Worm (Caenorhabditis elegans) whole organism, L3 larva: ENCODE data around the gene ufd-2.

Source experiments
- lin-15B ChIP-seq: fragments of 150-350 bp; optimal IDR thresholded peaks from 2 replicates; lab custom pipeline; 2014; ENCODE audit warnings: missing biosample characterization, missing genetic modification characterization
- nhr-237 ChIP-seq: fragments of 150-350 bp; optimal IDR thresholded peaks from 2 replicates; lab custom pipeline; 2014; ENCODE audit warnings: missing biosample characterization, missing genetic modification characterization
- nhr-25 ChIP-seq: sonication (generic microtip); optimal IDR thresholded peaks from 2 replicates; lab custom pipeline; 2017; ENCODE audit warnings: missing biosample characterization, missing genetic modification characterization

DNA sequence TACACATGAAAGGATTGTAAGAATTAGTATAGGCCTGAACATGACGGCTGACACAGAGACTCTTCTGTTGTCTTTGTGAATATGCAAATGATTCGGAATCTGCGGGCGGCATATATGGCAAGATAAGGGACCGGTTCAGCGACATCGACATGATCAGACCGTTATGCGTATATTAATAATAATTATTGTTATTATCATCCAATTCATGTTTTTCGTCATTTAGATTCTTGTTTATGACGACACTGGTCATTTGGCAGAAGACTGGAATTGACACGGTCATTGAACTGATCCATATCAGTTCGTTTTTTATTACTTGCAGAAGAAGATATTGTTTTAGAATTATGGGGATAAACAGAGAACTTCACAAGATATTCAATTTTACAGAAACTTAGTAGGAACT is 12.1 kb upstream of the ufd-2 start, which contains the start of gene mtre-1:
- TF ChIP-seq lin-15B (no peak), nhr-25 (tag; lab: Kevin White, UChicago) (no peak), nhr-237 (tag; lab: Kevin White, UChicago) (no peak)
